Fruit fly (Drosophila melanogaster) whole organism, embryonic: ENCODE data around the gene Fatp1.

Experiments
- Antp ChIP-seq: fragments of 200-800 bp; sonication (Bioruptor generic); optimal IDR thresholded peaks from 3 replicates; lab custom pipeline; 2016; ENCODE audit warnings: missing biosample characterization, missing genetic modification characterization
- Atf-2 ChIP-seq: fragments of 200-800 bp; sonication (Bioruptor generic); optimal IDR thresholded peaks from 2 replicates; lab custom pipeline; 2016; ENCODE audit warnings: missing biosample characterization, missing genetic modification characterization
- Bteb2 ChIP-seq: fragments of 200-800 bp; sonication (Bioruptor generic); optimal IDR thresholded peaks from 2 replicates; lab custom pipeline; 2016; ENCODE audit warnings: missing biosample characterization, missing genetic modification characterization
- CG10147 ChIP-seq: fragments of 200-800 bp; sonication (Bioruptor generic); optimal IDR thresholded peaks from 2 replicates; lab custom pipeline; 2019; ENCODE audit warnings: missing biosample characterization, mild to moderate bottlenecking, missing genetic modification characterization, moderate library complexity
- CG14441 ChIP-seq: fragments of 200-800 bp; sonication (Bioruptor generic); IDR thresholded peaks from 2 replicates; pipeline ENCODE4 v1.3.6; 2022; ENCODE audit warnings: missing biosample characterization, missing genetic modification characterization
- CG14710 ChIP-seq: fragments of 200-800 bp; sonication (Bioruptor generic); optimal IDR thresholded peaks from 3 replicates; lab custom pipeline; 2019; ENCODE audit warnings: missing biosample characterization, mild to moderate bottlenecking, missing genetic modification characterization, moderate library complexity
- CG15514 ChIP-seq: fragments of 200-800 bp; sonication (Bioruptor generic); optimal IDR thresholded peaks from 3 replicates; lab custom pipeline; 2017; ENCODE audit warnings: missing biosample characterization, missing genetic modification characterization, mild to moderate bottlenecking, moderate library complexity, missing genetic modification reagents
- CG16813 ChIP-seq: fragments of 200-800 bp; sonication (Bioruptor generic); IDR thresholded peaks from 3 replicates; pipeline ENCODE4 v1.3.6; 2022; ENCODE audit warnings: missing biosample characterization, missing genetic modification characterization; ENCODE audit not compliant: partially characterized antibody
- CG17328 ChIP-seq: fragments of 200-800 bp; sonication (Bioruptor generic); IDR thresholded peaks from 2 replicates; pipeline ENCODE4 v1.3.6; 2022; ENCODE audit warnings: missing biosample characterization, missing genetic modification characterization
- CG17829 ChIP-seq: fragments of 200-800 bp; optimal IDR thresholded peaks from 2 replicates; lab custom pipeline; 2019; ENCODE audit warnings: missing biosample characterization, mild to moderate bottlenecking, missing genetic modification characterization, moderate library complexity
- CG3163 ChIP-seq: fragments of 200-800 bp; sonication (Bioruptor generic); optimal IDR thresholded peaks from 3 replicates; lab custom pipeline; 2016; ENCODE audit warnings: missing biosample characterization, missing genetic modification characterization
- CG34376 ChIP-seq: fragments of 200-800 bp; sonication (Bioruptor generic); optimal IDR thresholded peaks from 2 replicates; lab custom pipeline; 2018; ENCODE audit warnings: missing biosample characterization, mild to moderate bottlenecking, missing genetic modification characterization
- CG4404 ChIP-seq: fragments of 200-800 bp; sonication (Bioruptor generic); IDR thresholded peaks from 2 replicates; pipeline ENCODE4 v1.3.6; 2022; ENCODE audit warnings: missing biosample characterization, missing genetic modification characterization
- CG4854 ChIP-seq: fragments of 200-800 bp; sonication (Bioruptor generic); optimal IDR thresholded peaks from 2 replicates; lab custom pipeline; 2016; ENCODE audit warnings: missing biosample characterization, missing genetic modification characterization, inconsistent platforms
- CG5953 ChIP-seq: fragments of 200-800 bp; sonication (Bioruptor generic); IDR thresholded peaks from 2 replicates; pipeline ENCODE4 v1.3.6; 2022; ENCODE audit warnings: missing biosample characterization, missing genetic modification characterization
- CG6813 ChIP-seq: fragments of 200-800 bp; sonication (Bioruptor generic); optimal IDR thresholded peaks from 2 replicates; lab custom pipeline; 2017; ENCODE audit warnings: missing biosample characterization, missing genetic modification characterization, mild to moderate bottlenecking, moderate library complexity, missing genetic modification reagents
- CG7271 ChIP-seq: fragments of 200-800 bp; sonication (Bioruptor generic); optimal IDR thresholded peaks from 2 replicates; lab custom pipeline; 2018; ENCODE audit warnings: missing biosample characterization, mild to moderate bottlenecking, missing genetic modification characterization, moderate library complexity
- CTCF ChIP-seq: fragments of 200-800 bp; sonication (Bioruptor generic); optimal IDR thresholded peaks from 2 replicates; lab custom pipeline; 2017; ENCODE audit warnings: missing biosample characterization, mild to moderate bottlenecking, missing genetic modification characterization, moderate library complexity
- CkIIα-i1 ChIP-seq: fragments of 200-800 bp; sonication (Bioruptor generic); IDR thresholded peaks from 2 replicates; pipeline ENCODE4 v1.3.6; 2022; ENCODE audit warnings: missing biosample characterization, missing genetic modification characterization
- CrebB ChIP-seq: fragments of 200-800 bp; sonication (Bioruptor generic); optimal IDR thresholded peaks from 3 replicates; lab custom pipeline; 2018; ENCODE audit warnings: missing biosample characterization, mild to moderate bottlenecking, missing genetic modification characterization
- Dbx ChIP-seq: fragments of 200-800 bp; sonication (Bioruptor generic); IDR thresholded peaks from 3 replicates; pipeline ENCODE4 v1.3.6; 2022; ENCODE audit warnings: missing biosample characterization, missing genetic modification characterization
- Dek ChIP-seq: fragments of 200-800 bp; sonication (Bioruptor generic); optimal IDR thresholded peaks from 3 replicates; lab custom pipeline; 2019; ENCODE audit warnings: missing biosample characterization, mild to moderate bottlenecking, missing genetic modification characterization, moderate library complexity
- E2f1 ChIP-seq: fragments of 200-800 bp; sonication (Bioruptor generic); IDR thresholded peaks from 2 replicates; pipeline ENCODE4 v1.3.6; 2022; ENCODE audit warnings: missing biosample characterization, missing genetic modification characterization
- E2f2 ChIP-seq: fragments of 200-800 bp; sonication (Bioruptor generic); IDR thresholded peaks from 2 replicates; pipeline ENCODE4 v1.3.6; 2022; ENCODE audit warnings: missing biosample characterization, missing genetic modification characterization
- Hr39 ChIP-seq: fragments of >200 bp; optimal IDR thresholded peaks from 2 replicates; lab custom pipeline; 2017
- Hr51 ChIP-seq, 2 experiments: fragments of 200-800 bp; sonication (Bioruptor generic); optimal IDR thresholded peaks; 2 replicates in 1 of 2; 3 replicates in 1 of 2; lab custom pipeline; 2016 to 2018; ENCODE audit warnings: missing biosample characterization in 2 of 2, missing genetic modification characterization in 2 of 2, mild to moderate bottlenecking in 1 of 2, moderate library complexity in 1 of 2
- Kr ChIP-seq: fragments of 200-800 bp; sonication (Bioruptor generic); optimal IDR thresholded peaks from 2 replicates; lab custom pipeline; 2017; ENCODE audit warnings: missing biosample characterization, mild to moderate bottlenecking, missing genetic modification characterization
- Lhr ChIP-seq: fragments of 200-800 bp; sonication (Bioruptor generic); optimal IDR thresholded peaks from 3 replicates; lab custom pipeline; 2017; ENCODE audit warnings: mild to moderate bottlenecking, missing biosample characterization, missing genetic modification reagents, missing genetic modification characterization
- Mad ChIP-seq: fragments of 200-800 bp; sonication (Bioruptor generic); optimal IDR thresholded peaks from 2 replicates; lab custom pipeline; 2016; ENCODE audit warnings: missing biosample characterization, missing genetic modification characterization
- NFAT ChIP-seq: fragments of 200-800 bp; sonication (Bioruptor generic); IDR thresholded peaks from 2 replicates; pipeline ENCODE4 v1.3.6; 2022; ENCODE audit warnings: missing biosample characterization, missing genetic modification characterization
- Pdp1 ChIP-seq, 2 experiments: fragments of 200-800 bp; sonication (Bioruptor generic); optimal IDR thresholded peaks; 3 replicates each; lab custom pipeline; 2016; ENCODE audit warnings: missing biosample characterization in 2 of 2, missing genetic modification characterization in 2 of 2, mild to moderate bottlenecking in 1 of 2, moderate library complexity in 1 of 2
- Rfx ChIP-seq: fragments of 200-800 bp; sonication (Bioruptor generic); IDR thresholded peaks from 2 replicates; pipeline ENCODE4 v1.3.6; 2022; ENCODE audit warnings: missing biosample characterization, missing genetic modification characterization
- Rx ChIP-seq: fragments of 200-800 bp; sonication (Bioruptor generic); IDR thresholded peaks from 2 replicates; pipeline ENCODE4 v1.3.6; 2022; ENCODE audit warnings: missing biosample characterization, missing genetic modification characterization
- Sin3A ChIP-seq: fragments of >200 bp; optimal IDR thresholded peaks from 2 replicates; lab custom pipeline; 2018
- Ssrp ChIP-seq: fragments of 200-800 bp; sonication (Bioruptor generic); optimal IDR thresholded peaks from 2 replicates; lab custom pipeline; 2018; ENCODE audit warnings: missing biosample characterization, mild to moderate bottlenecking, missing genetic modification characterization, moderate library complexity
- bsh ChIP-seq, 2 experiments: fragments of 200-800 bp; sonication (Bioruptor generic); optimal IDR thresholded peaks; 2 replicates each; lab custom pipeline; 2017 to 2018; ENCODE audit warnings: mild to moderate bottlenecking in 2 of 2, missing biosample characterization in 2 of 2, missing genetic modification characterization in 2 of 2, moderate library complexity in 1 of 2
- crc ChIP-seq: fragments of 200-800 bp; sonication (Bioruptor generic); optimal IDR thresholded peaks from 2 replicates; lab custom pipeline; 2016; ENCODE audit warnings: missing biosample characterization, missing genetic modification characterization
- crp ChIP-seq, 2 experiments: fragments of 200-800 bp; sonication (Bioruptor generic); optimal IDR thresholded peaks; 2 replicates in 1 of 2; 3 replicates in 1 of 2; lab custom pipeline; 2017; ENCODE audit warnings: missing biosample characterization in 2 of 2, missing genetic modification characterization in 2 of 2, mild to moderate bottlenecking in 1 of 2, moderate library complexity in 1 of 2
- emc ChIP-seq: fragments of 200-800 bp; sonication (Bioruptor generic); optimal IDR thresholded peaks from 2 replicates; lab custom pipeline; 2016; ENCODE audit warnings: missing biosample characterization, missing genetic modification characterization
- fd3F ChIP-seq: fragments of 200-800 bp; sonication (Bioruptor generic); optimal IDR thresholded peaks from 2 replicates; lab custom pipeline; 2018; ENCODE audit warnings: missing biosample characterization, mild to moderate bottlenecking, missing genetic modification characterization, moderate library complexity
- hbn ChIP-seq: fragments of 200-800 bp; sonication (Bioruptor generic); IDR thresholded peaks from 2 replicates; pipeline ENCODE4 v1.3.6; 2022; ENCODE audit warnings: missing biosample characterization, missing genetic modification characterization; ENCODE audit not compliant: partially characterized antibody
- insv ChIP-seq, 2 experiments: fragments of 200-800 bp; sonication (Bioruptor generic); optimal IDR thresholded peaks; 3 replicates each; lab custom pipeline; 2016 to 2018; ENCODE audit warnings: missing biosample characterization in 2 of 2, missing genetic modification characterization in 2 of 2
- inv ChIP-seq: fragments of 200-800 bp; sonication (Bioruptor generic); IDR thresholded peaks from 2 replicates; pipeline ENCODE4 v1.3.6; 2022; ENCODE audit warnings: missing biosample characterization, missing genetic modification characterization; ENCODE audit not compliant: partially characterized antibody
- lab ChIP-seq: fragments of 200-800 bp; sonication (Bioruptor generic); optimal IDR thresholded peaks from 3 replicates; lab custom pipeline; 2017; ENCODE audit warnings: missing biosample characterization, missing genetic modification characterization, mild to moderate bottlenecking, moderate library complexity, missing genetic modification reagents
- pita ChIP-seq: fragments of 200-800 bp; sonication (Bioruptor generic); optimal IDR thresholded peaks from 2 replicates; lab custom pipeline; 2017; ENCODE audit warnings: missing biosample characterization, mild to moderate bottlenecking, missing genetic modification characterization
- rib ChIP-seq: fragments of 200-800 bp; sonication (Bioruptor generic); IDR thresholded peaks from 2 replicates; pipeline ENCODE4 v1.3.6; 2022; ENCODE audit warnings: missing biosample characterization, missing genetic modification characterization
- sc ChIP-seq, 3 experiments: fragments of >200 bp in 2 of 3; fragments of 200-800 bp in 1 of 3; sonication (Bioruptor generic) in 1 of 3; optimal IDR thresholded peaks; 2 replicates in 2 of 3; 3 replicates in 1 of 3; lab custom pipeline; 2017; ENCODE audit warnings: mild to moderate bottlenecking in 1 of 3, missing biosample characterization in 1 of 3, missing genetic modification characterization in 1 of 3, missing genetic modification reagents in 1 of 3
- sens ChIP-seq: fragments of 200-800 bp; sonication (Bioruptor generic); peaks from one replicate; lab custom pipeline; 2016; ENCODE audit warnings: missing biosample characterization, missing genetic modification characterization
- sr ChIP-seq: fragments of 200-800 bp; sonication (Bioruptor generic); IDR thresholded peaks from 3 replicates; pipeline ENCODE4 v1.3.6; 2022; ENCODE audit warnings: missing biosample characterization, missing genetic modification characterization
- tna ChIP-seq: fragments of 200-800 bp; sonication (Bioruptor generic); IDR thresholded peaks from 2 replicates; pipeline ENCODE4 v1.3.6; 2022; ENCODE audit warnings: missing biosample characterization, missing genetic modification characterization; ENCODE audit not compliant: partially characterized antibody
- vnd ChIP-seq: fragments of 200-800 bp; sonication (Bioruptor generic); IDR thresholded peaks from 3 replicates; pipeline ENCODE4 v1.3.6; 2022; ENCODE audit warnings: missing biosample characterization, missing genetic modification characterization; ENCODE audit not compliant: partially characterized antibody

Gene Fatp1

DNA sequence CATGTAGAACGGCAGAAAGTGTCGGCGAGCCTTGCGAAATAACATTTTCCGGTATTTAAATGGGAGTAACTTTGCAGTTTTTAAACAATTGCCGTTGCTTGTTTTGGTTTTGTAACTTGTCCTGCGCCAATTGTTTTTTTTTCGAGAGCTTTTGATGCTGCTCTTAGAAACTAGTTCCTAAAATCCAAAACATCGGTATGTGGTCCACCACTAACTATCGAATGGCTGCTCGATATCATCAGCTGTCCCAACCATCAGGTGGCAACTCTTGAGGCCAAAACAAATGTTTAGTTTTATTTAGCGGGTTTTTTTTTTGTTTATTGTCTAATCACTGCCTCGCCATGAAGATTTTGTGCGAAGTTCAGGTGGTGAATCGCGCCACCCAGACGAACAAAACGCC is at the start of gene Fatp1, which contains the start of gene Lrr47 (continued):
- TF ChIP-seq sens (GFP tag; lab: Kevin White, UChicago), result peak; percentile 39
- peak; percentile 85 for TF ChIP-seq hbn (GFP tag; lab: Robert Waterston, UW)
- TF ChIP-seq crc (GFP tag; lab: Kevin White, UChicago), result no peak
- no peak for TF ChIP-seq CG17328
- no peak for TF ChIP-seq bsh (GFP tag; optimal IDR thresholded peaks at IDR 0.05; lab: Kevin White, UChicago)
- no peak for TF ChIP-seq Kr (GFP tag; lab: Kevin White, UChicago)
- no peak for TF ChIP-seq Mad (GFP tag; lab: Kevin White, UChicago)
- no peak for TF ChIP-seq CG6813
- no peak for TF ChIP-seq Antp (GFP tag; lab: Kevin White, UChicago)
- no peak for TF ChIP-seq sr (GFP tag; lab: Robert Waterston, UW)
- peak in 1 of 2 experiments; percentile 92 for TF ChIP-seq crp (GFP tag; optimal IDR thresholded peaks at IDR 0.05; lab: Kevin White, UChicago)
- TF ChIP-seq tna (GFP tag; lab: Robert Waterston, UW), result peak; percentile 79
- TF ChIP-seq rib (GFP tag; lab: Robert Waterston, UW), result no peak
- no peak for TF ChIP-seq Dek
- no peak for TF ChIP-seq Atf-2
- no peak for TF ChIP-seq CrebB (tag; lab: Kevin White, UChicago)
- no peak for TF ChIP-seq CG34376 (GFP tag; lab: Kevin White, UChicago)
- no peak for TF ChIP-seq E2f1 (GFP tag; lab: Robert Waterston, UW)
- no peak for TF ChIP-seq Ssrp
- no peak for TF ChIP-seq fd3F (GFP tag; lab: Kevin White, UChicago)
- TF ChIP-seq CG7271 (tag; lab: Kevin White, UChicago), result no peak
- no peak for TF ChIP-seq CG3163 (GFP tag; lab: Kevin White, UChicago)
- TF ChIP-seq emc (GFP tag; lab: Kevin White, UChicago), result no peak
- no peak for TF ChIP-seq CkIIα-i1 (GFP tag; lab: Robert Waterston, UW)
- peak; percentile 25 for TF ChIP-seq CG14710 (tag; lab: Kevin White, UChicago)
- no peak for TF ChIP-seq CG4854 (GFP tag; lab: Kevin White, UChicago)
- TF ChIP-seq pita (GFP tag; lab: Kevin White, UChicago), result no peak
- TF ChIP-seq lab (GFP tag; lab: Kevin White, UChicago), result no peak
- peak; percentile 78 for TF ChIP-seq Sin3A (lab: Kevin White, UChicago)
- no peak for TF ChIP-seq Bteb2
- no peak for TF ChIP-seq sc (optimal IDR thresholded peaks at IDR 0.05; lab: Kevin White, UChicago)
- TF ChIP-seq sc (GFP tag; optimal IDR thresholded peaks at IDR 0.05; lab: Kevin White, UChicago), result no peak
- TF ChIP-seq E2f2 (GFP tag; lab: Robert Waterston, UW), result no peak; the same call in 1 of the 2 replicates
- no peak for TF ChIP-seq insv (GFP tag; optimal IDR thresholded peaks at IDR 0.05; lab: Kevin White, UChicago)
- no peak for TF ChIP-seq CG5953 (GFP tag; lab: Robert Waterston, UW)
- TF ChIP-seq Hr39 (lab: Kevin White, UChicago), result no peak
- no peak for TF ChIP-seq CG14441
- TF ChIP-seq Lhr, result peak; percentile 52
- TF ChIP-seq Dbx, result no peak
- TF ChIP-seq Pdp1 (GFP tag; optimal IDR thresholded peaks at IDR 0.05; lab: Kevin White, UChicago), result peak in 1 of 2 experiments; percentile 54
- TF ChIP-seq Rx, result no peak
- peak; percentile 99 for TF ChIP-seq CG15514 (GFP tag; lab: Kevin White, UChicago)
- TF ChIP-seq Hr51 (GFP tag; optimal IDR thresholded peaks at IDR 0.05; lab: Kevin White, UChicago), result no peak
- no peak for TF ChIP-seq CG4404
- peak; percentile 24; the same call in 1 of the 2 replicates for TF ChIP-seq Rfx (GFP tag; lab: Robert Waterston, UW)
- peak; percentile 82 for TF ChIP-seq CG16813 (GFP tag; lab: Robert Waterston, UW)
- TF ChIP-seq NFAT (GFP tag; lab: Robert Waterston, UW), result peak; percentile 22; the same call in 1 of the 2 replicates
- no peak for TF ChIP-seq CG17829 (tag; lab: Kevin White, UChicago)
- peak; percentile 78 for TF ChIP-seq vnd
- TF ChIP-seq CG10147 (GFP tag; lab: Kevin White, UChicago), result no peak
- TF ChIP-seq inv (GFP tag; lab: Robert Waterston, UW), result peak; percentile 87
- no peak for TF ChIP-seq CTCF
